Worm (Caenorhabditis elegans): ENCODE results near the gene Y69A2AR.46.

ce11 chrIV:2561358-2561757 lies at the start of gene Y69A2AR.46:
- no peak for TF ChIP-seq fkh-10 (GFP tag; optimal IDR thresholded peaks at IDR 0.05)
- TF ChIP-seq D1046.2 (GFP tag; IDR thresholded peaks at IDR 0.05) = no peak
- no peak for TF ChIP-seq saeg-2 (GFP tag; IDR thresholded peaks at IDR 0.05)
- TF ChIP-seq nhr-237 (tag; optimal IDR thresholded peaks at IDR 0.05) = no peak
- TF ChIP-seq ZK546.5 (tag; optimal IDR thresholded peaks at IDR 0.05) = no peak
- TF ChIP-seq php-3 (GFP tag; IDR thresholded peaks at IDR 0.05) = no peak
- TF ChIP-seq nhr-25 (tag; optimal IDR thresholded peaks at IDR 0.05; ENCODE audit: borderline replicate concordance, insufficient read depth) = no peak
- TF ChIP-seq jun-1 (tag; optimal IDR thresholded peaks at IDR 0.05) = no peak
- TF ChIP-seq unc-39 (tag; optimal IDR thresholded peaks at IDR 0.05) = no peak
- TF ChIP-seq fos-1 (tag; optimal IDR thresholded peaks at IDR 0.05) = no peak
- TF ChIP-seq Y105C5A.15 (GFP tag; IDR thresholded peaks at IDR 0.05) = no peak
